Worm (Caenorhabditis elegans) whole organism, late embryonic: ENCODE results near the gene Y73F8A.10.

Experiments
- ceh-19 ChIP-seq: fragments of 200-800 bp; sonication (Bioruptor generic); optimal IDR thresholded peaks from 2 replicates; lab custom pipeline; 2018; ENCODE audit warnings: mild to moderate bottlenecking, missing genetic modification characterization, missing compliant biosample characterization
- lin-11 ChIP-seq: fragments of 200-800 bp; sonication (Bioruptor generic); optimal IDR thresholded peaks from 2 replicates; lab custom pipeline; 2018; ENCODE audit warnings: mild to moderate bottlenecking, missing genetic modification characterization, missing compliant biosample characterization
- pqm-1 ChIP-seq: sonication (generic microtip); optimal IDR thresholded peaks from 2 replicates; lab custom pipeline; 2016; ENCODE audit warnings: missing genetic modification characterization, missing compliant biosample characterization
- unc-3 ChIP-seq, 2 experiments: fragments of 200-800 bp in 1 of 2; sonication (Bioruptor generic) in 1 of 2; sonication (generic microtip) in 1 of 2; conservative IDR thresholded peaks in 1 of 2; optimal IDR thresholded peaks in 1 of 2; 2 replicates each; pipeline versions ENCODE4 v1.3.6 to Lab custom; 2016 to 2022; ENCODE audit warnings: missing compliant biosample characterization in 2 of 2, missing genetic modification characterization in 2 of 2, missing genetic modification reagents in 1 of 2

DNA sequence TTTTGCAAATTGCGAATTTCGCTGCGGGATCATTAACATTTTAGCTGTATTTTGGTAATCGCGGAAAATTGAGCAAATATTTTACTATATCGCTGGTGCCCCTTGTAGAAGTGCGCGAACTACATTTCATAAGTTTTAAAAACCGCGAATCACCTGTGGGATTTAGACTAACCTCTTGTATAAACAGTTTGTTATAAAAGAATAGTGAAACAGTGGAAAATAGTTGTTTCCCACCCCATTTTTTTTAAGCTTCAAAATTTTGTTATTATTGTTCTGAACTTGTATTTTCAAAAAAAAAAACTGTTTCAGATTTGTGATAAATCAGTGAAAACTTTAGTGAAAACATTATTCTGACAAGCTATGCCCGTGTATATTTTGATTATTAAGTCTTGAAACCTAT, 21.4 kb downstream of the Y73F8A.10 start:
- TF ChIP-seq pqm-1 (tag; lab: Kevin White, UChicago) (no peak), unc-3 (GFP tag; conservative IDR thresholded peaks at IDR 0.05; lab: Robert Waterston, UW) (no peak), unc-3 (tag; optimal IDR thresholded peaks at IDR 0.05; lab: Kevin White, UChicago) (no peak), ceh-19 (GFP tag; lab: Kevin White, UChicago) (no peak), lin-11 (tag; lab: Kevin White, UChicago) (no peak)
